Worm (Caenorhabditis elegans): ENCODE results near the gene F46B6.9.

DNA sequence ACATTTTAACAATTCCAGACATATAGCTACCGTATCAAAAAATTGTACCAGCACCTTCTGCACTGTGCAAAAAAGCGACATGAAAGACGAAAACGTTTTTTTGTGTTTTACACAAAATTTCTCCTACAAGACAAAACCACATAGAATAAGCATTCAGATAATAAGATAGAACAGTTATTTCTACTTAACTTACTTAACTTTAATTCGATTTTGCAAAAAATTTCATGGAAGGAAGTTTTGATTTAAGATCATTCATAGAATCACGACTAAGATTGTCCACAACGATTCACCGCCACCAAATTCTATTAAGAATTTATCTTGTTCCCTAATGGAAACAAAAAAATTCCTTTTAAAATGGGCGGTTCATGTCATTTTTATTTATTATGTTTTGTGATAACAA, 32.9 kb upstream of the F46B6.9 start:
- no peak for TF ChIP-seq W03F9.2 (tag; optimal IDR thresholded peaks at IDR 0.05)
- no peak for TF ChIP-seq dao-5 (tag; optimal IDR thresholded peaks at IDR 0.05)
- TF ChIP-seq him-1 (tag; optimal IDR thresholded peaks at IDR 0.05) = no peak
